Fruit fly (Drosophila melanogaster): ENCODE results near the gene Ptpmeg.

dm6 chr3L:284253-284652 lies 43.6 kb upstream of the Ptpmeg start:
- TF ChIP-seq NFAT (GFP tag; IDR thresholded peaks at IDR 0.05) (no peak), schlank (tag; optimal IDR thresholded peaks at IDR 0.05) (no peak), CG12391 (tag; optimal IDR thresholded peaks at IDR 0.05) (no peak)

Data from whole organism, embryonic.